Worm (Caenorhabditis elegans): ENCODE data around the gene mdt-10.
A peak's percentile ranks its signal among the peaks of the same experiment; 100 is the strongest.

Gene mdt-10

DNA sequence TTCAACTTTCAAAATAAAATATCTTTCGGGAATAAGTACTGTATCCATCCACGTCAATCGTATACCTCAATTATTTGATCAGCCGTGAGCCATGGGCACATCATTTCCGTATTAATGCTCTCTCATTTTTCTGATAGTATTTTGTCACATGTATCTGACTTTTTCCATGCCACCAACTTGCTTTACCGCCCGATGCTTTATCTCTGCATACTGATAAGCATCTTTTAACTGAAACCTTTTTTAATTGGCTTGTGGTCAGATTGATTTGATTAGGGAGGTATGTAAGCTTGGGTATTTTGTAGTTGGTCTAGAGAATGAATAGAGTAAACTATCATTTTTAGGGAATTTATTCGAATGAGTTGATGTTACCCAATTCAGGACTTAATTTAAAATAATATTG lies 34.5 kb upstream of the mdt-10 start:
- TF ChIP-seq ceh-82 (tag; optimal IDR thresholded peaks at IDR 0.05) (no peak), nhr-76 (tag; optimal IDR thresholded peaks at IDR 0.05) (no peak), daf-12 (tag; optimal IDR thresholded peaks at IDR 0.05) (no peak), nhr-23 (tag; optimal IDR thresholded peaks at IDR 0.05) (no peak), hmg-11 (tag; optimal IDR thresholded peaks at IDR 0.05) (no peak), nhr-43 (tag; optimal IDR thresholded peaks at IDR 0.05; ENCODE audit: poor library complexity, severe bottlenecking) (no peak), zag-1 (tag; optimal IDR thresholded peaks at IDR 0.05) (no peak), pqm-1 (tag; optimal IDR thresholded peaks at IDR 0.05) (peak; percentile 57), nhr-77 (tag; optimal IDR thresholded peaks at IDR 0.05) (no peak), elt-2 (tag; optimal IDR thresholded peaks at IDR 0.05) (peak; percentile 74)

DNA sequence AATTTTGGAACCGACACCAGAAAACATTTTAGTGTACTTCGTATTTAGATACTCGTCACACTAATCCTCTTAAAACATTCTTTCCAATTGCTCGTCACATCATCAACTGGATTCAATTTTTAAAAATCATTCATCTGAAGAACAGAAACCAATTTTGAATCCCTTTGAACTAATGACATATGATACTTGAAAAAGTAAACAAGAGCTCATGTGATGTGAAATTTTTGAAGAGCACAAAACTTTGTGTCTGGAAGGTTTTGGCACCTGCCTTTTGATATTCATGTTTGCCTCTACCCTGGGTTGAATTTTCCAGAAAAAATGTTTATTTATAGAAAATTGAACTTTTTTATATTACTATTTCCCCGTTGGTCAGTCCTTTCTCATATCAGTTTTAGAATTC lies 33.9 kb upstream of the mdt-10 start:
- TF ChIP-seq elt-2 (tag; optimal IDR thresholded peaks at IDR 0.05) (peak; percentile 43), R02D3.7 (tag; optimal IDR thresholded peaks at IDR 0.05) (no peak), snpc-4 (tag; optimal IDR thresholded peaks at IDR 0.05) (no peak), pqm-1 (tag; optimal IDR thresholded peaks at IDR 0.05) (peak; percentile 15), pha-4 (tag; optimal IDR thresholded peaks at IDR 0.05) (peak; percentile 89)

DNA sequence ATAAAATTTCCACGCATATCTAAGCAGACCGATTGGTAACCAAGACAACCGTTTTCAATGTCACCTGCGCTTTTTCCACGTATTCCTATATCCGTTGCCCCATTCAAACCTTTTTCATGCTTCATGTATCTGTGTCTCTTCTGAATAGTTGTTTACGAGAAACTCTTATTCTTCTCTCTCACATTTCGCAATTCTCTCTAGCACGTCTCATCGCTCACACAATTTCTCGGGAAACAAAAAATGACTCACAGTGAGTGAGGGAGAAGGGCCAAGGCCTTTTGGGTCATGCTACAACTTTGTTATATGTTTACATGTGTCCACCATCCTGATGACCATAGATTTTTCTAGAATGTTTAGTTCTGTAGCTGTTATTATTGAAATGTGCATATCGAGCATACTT lies 32.5 kb upstream of the mdt-10 start:
- TF ChIP-seq nhr-76 (tag; optimal IDR thresholded peaks at IDR 0.05) (no peak), lin-15B (tag; optimal IDR thresholded peaks at IDR 0.05) (peak; percentile 7), tbx-2 (tag; optimal IDR thresholded peaks at IDR 0.05) (no peak), ama-1 (optimal IDR thresholded peaks at IDR 0.05) (peak; percentile 53), nhr-77 (tag; optimal IDR thresholded peaks at IDR 0.05) (no peak), hmg-11 (tag; optimal IDR thresholded peaks at IDR 0.05) (peak; percentile 36), fkh-2 (tag; optimal IDR thresholded peaks at IDR 0.05) (peak; percentile 87), egl-5 (tag; optimal IDR thresholded peaks at IDR 0.05) (peak; percentile 72), ceh-16 (tag; optimal IDR thresholded peaks at IDR 0.05) (no peak), daf-12 (tag; optimal IDR thresholded peaks at IDR 0.05) (no peak), mml-1 (tag; optimal IDR thresholded peaks at IDR 0.05) (no peak), nhr-23 (tag; optimal IDR thresholded peaks at IDR 0.05) (peak; percentile 1), unc-39 (tag; optimal IDR thresholded peaks at IDR 0.05) (no peak), fos-1 (tag; optimal IDR thresholded peaks at IDR 0.05) (no peak), eor-1 (tag; optimal IDR thresholded peaks at IDR 0.05) (no peak), ceh-9 (tag; optimal IDR thresholded peaks at IDR 0.05) (no peak), elt-2 (tag; optimal IDR thresholded peaks at IDR 0.05) (no peak), ZK546.5 (tag; optimal IDR thresholded peaks at IDR 0.05) (no peak), skn-1 (tag; optimal IDR thresholded peaks at IDR 0.05) (peak; percentile 19), nhr-28 (tag; optimal IDR thresholded peaks at IDR 0.05) (no peak), mdl-1 (tag; optimal IDR thresholded peaks at IDR 0.05) (no peak), nhr-237 (tag; optimal IDR thresholded peaks at IDR 0.05) (no peak), sea-2 (GFP tag; optimal IDR thresholded peaks at IDR 0.05) (peak; percentile 27), nhr-25 (tag; optimal IDR thresholded peaks at IDR 0.05) (peak; percentile 61), R02D3.7 (tag; optimal IDR thresholded peaks at IDR 0.05) (no peak), nfya-1 (tag; optimal IDR thresholded peaks at IDR 0.05; ENCODE audit: insufficient read depth) (peak; percentile 63), jun-1 (tag; optimal IDR thresholded peaks at IDR 0.05) (peak; percentile 22), aly-2 (tag; optimal IDR thresholded peaks at IDR 0.05) (no peak), nhr-11 (tag; optimal IDR thresholded peaks at IDR 0.05) (peak; percentile 91), snpc-4 (tag; optimal IDR thresholded peaks at IDR 0.05) (peak; percentile 45), ztf-11 (tag; optimal IDR thresholded peaks at IDR 0.05) (no peak), ceh-28 (tag; optimal IDR thresholded peaks at IDR 0.05) (peak; percentile 8), pqm-1 (tag; optimal IDR thresholded peaks at IDR 0.05) (no peak), pha-4 (tag; optimal IDR thresholded peaks at IDR 0.05) (peak; percentile 32), lsy-12 (tag; optimal IDR thresholded peaks at IDR 0.05) (no peak), nhr-12 (tag; optimal IDR thresholded peaks at IDR 0.05) (no peak), unc-62 (GFP tag; optimal IDR thresholded peaks at IDR 0.05) (no peak), elt-3 (tag; optimal IDR thresholded peaks at IDR 0.05) (no peak), nhr-43 (tag; optimal IDR thresholded peaks at IDR 0.05; ENCODE audit: poor library complexity, severe bottlenecking) (no peak), elt-1 (tag; optimal IDR thresholded peaks at IDR 0.05) (no peak), fkh-10 (GFP tag; optimal IDR thresholded peaks at IDR 0.05) (peak; percentile 69), lin-39 (tag; optimal IDR thresholded peaks at IDR 0.05) (peak; percentile 67), ztf-4 (tag; optimal IDR thresholded peaks at IDR 0.05) (no peak)

All from whole organism, L3 larva.